Fruit fly (Drosophila melanogaster): Measurements from ENCODE around the gene CG15754.
A peak's percentile ranks its signal among the peaks of the same experiment; 100 is the strongest.

The CG15754 gene

DNA sequence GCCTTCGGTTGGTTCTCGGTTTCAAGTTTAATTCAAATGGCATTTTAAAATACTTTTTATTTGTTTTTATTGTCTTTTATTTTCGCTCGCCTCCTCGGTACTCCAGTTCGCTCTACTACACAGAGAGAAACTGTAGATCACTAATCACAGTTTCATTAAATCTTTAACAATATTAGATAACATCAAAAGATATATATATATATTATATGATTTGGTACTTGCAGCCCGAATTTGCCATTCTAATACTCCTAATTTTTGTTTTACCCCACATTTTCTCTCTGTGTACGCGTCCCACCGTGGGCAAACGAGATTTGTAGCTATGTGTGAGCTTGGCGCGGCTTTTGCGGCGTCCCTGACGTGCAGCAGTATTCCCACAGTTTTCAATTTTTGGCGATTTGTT is 1.9 kb downstream of the CG15754 start (continued):
- TF ChIP-seq CG6791 (GFP tag; IDR thresholded peaks at IDR 0.05; ENCODE audit: partially characterized antibody) (no peak), pho (GFP tag; optimal IDR thresholded peaks at IDR 0.05) (no peak), CG2875 (GFP tag; optimal IDR thresholded peaks at IDR 0.05) (no peak), oc (tag; optimal IDR thresholded peaks at IDR 0.05) (no peak), CG11695 (GFP tag; IDR thresholded peaks at IDR 0.05) (no peak), gem (tag; optimal IDR thresholded peaks at IDR 0.05) (peak; percentile 32), Xrp1 (GFP tag; IDR thresholded peaks at IDR 0.05) (no peak), zfh1 (GFP tag; IDR thresholded peaks at IDR 0.05) (no peak), D19A (tag; optimal IDR thresholded peaks at IDR 0.05) (no peak), Fer1 (GFP tag; optimal IDR thresholded peaks at IDR 0.05) (no peak), CG4424 (GFP tag; optimal IDR thresholded peaks at IDR 0.05) (no peak), H2.0 (GFP tag; IDR thresholded peaks at IDR 0.05) (no peak), CG31441 (GFP tag; IDR thresholded peaks at IDR 0.05) (no peak)

DNA sequence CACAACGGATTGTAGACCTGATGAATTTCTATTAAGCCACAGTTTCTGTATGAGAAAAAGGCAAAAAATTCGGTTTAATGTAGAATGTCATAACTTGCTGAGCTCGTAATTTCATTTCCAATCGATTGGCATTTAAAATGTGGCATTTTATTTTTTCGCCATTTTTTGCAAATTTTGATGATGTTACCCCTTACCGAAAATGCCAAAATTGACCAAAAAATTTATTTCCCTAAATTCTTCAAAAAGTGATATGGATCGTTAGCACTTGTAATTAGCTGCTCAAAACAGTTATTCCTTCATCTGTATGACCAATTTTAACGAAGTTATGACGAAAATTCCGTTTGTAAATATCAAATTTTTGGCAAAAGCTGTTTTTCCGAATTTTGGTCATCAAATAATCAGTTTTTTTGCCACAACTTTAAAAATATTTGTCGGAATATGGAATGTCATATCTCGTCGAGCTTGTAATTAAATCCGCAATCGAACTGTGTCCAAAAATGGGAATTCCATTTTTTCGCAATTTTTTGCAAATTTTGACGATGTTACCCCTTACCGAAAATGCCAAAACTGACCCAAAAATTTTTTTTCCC is 2.5 kb downstream of the CG15754 start, which contains the start of gene CG44428:
Gene CG44428, minus strand, starts transcription at position 51 of the 590 bp plus-strand sequence.
- TF ChIP-seq nmo (GFP tag; optimal IDR thresholded peaks at IDR 0.05) (no peak), gro (GFP tag; optimal IDR thresholded peaks at IDR 0.05) (no peak), Fer3 (tag; optimal IDR thresholded peaks at IDR 0.05) (no peak), dan (GFP tag; IDR thresholded peaks at IDR 0.05) (no peak), CG7786 (GFP tag; optimal IDR thresholded peaks at IDR 0.05) (no peak), CG17361 (GFP tag; IDR thresholded peaks at IDR 0.05) (no peak), Xrp1 (GFP tag; IDR thresholded peaks at IDR 0.05) (no peak), Ssrp (tag; optimal IDR thresholded peaks at IDR 0.05) (no peak), Dad (GFP tag; optimal IDR thresholded peaks at IDR 0.05) (no peak), Camta (GFP tag; optimal IDR thresholded peaks at IDR 0.05) (no peak), CG17612 (GFP tag; IDR thresholded peaks at IDR 0.05) (no peak), zfh1 (GFP tag; IDR thresholded peaks at IDR 0.05) (no peak)

DNA sequence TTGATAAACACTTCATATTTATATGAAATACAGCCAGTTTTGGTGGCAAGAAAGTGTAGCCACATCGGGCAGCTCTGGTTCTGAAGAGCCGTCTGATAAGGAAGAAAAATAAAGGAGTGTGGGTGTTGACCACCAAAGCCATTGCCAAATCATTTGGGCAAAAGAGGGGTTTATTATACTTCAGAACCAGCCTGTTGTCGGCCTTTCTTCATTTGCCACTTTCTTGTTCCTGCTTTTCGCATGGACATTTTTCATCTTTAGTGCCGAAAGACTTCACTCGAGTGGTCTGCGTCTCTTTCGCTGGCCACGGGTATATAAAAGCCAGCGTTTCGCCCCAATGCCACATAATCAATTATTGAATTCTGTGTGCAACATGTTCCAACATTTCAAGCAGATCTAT is 6.3 kb downstream of the CG15754 start, which contains the start of gene CG15756:
Gene CG15756, plus strand, starts transcription at position 301 of the 400 bp plus-strand sequence.
- TF ChIP-seq nom (GFP tag; optimal IDR thresholded peaks at IDR 0.05), result no peak
- no peak for TF ChIP-seq grn (GFP tag; optimal IDR thresholded peaks at IDR 0.05)
- TF ChIP-seq lilli (GFP tag; optimal IDR thresholded peaks at IDR 0.05), result no peak
- TF ChIP-seq CG4730 (GFP tag; IDR thresholded peaks at IDR 0.05), result no peak
- TF ChIP-seq ci (GFP tag; IDR thresholded peaks at IDR 0.05), result no peak
- TF ChIP-seq mirr (GFP tag; optimal IDR thresholded peaks at IDR 0.05), result no peak
- no peak for TF ChIP-seq en (GFP tag; optimal IDR thresholded peaks at IDR 0.05)

DNA sequence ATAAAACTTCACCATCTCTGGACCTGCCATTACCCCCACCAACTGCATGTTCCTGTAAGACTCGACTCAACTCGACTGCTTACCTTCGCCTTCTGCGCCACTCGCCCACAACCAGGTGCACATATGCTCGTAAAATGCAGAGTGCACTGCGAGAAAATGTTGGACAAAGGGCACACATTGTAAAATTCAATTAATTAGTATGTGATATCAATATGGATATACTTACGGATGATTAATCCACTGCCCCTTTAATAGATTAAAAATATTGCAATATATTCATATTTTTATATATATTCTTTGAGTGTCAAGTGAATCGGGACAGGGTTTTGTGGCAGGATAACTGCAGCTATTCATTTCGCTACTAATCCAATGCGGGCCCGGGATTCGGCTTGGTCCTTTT is 9.0 kb downstream of the CG15754 start:
- TF ChIP-seq Ravus (GFP tag; IDR thresholded peaks at IDR 0.05) (no peak), CG30431 (GFP tag; optimal IDR thresholded peaks at IDR 0.05) (no peak), so (GFP tag; IDR thresholded peaks at IDR 0.05) (no peak)

DNA sequence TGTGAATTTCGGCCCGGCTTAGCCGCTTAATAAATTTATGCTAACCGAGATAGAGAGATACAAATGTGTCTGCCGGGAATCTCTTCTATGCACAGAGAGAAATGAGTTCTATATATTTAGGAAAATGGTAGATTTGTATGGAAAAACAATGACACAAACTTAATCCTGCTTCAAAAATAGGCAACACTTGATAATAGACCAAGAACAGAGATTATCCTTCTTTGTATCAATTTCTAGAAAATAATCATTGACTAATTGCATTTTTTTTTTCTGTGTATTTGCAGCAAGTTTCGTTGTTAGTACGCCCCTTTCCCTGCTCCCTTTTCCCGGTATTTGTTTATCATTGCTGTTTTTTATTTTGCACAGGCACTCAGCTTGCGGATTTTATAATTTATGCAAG is 11.6 kb downstream of the CG15754 start:
- TF ChIP-seq CG18011 (GFP tag; optimal IDR thresholded peaks at IDR 0.05), result no peak
- TF ChIP-seq gem (tag; optimal IDR thresholded peaks at IDR 0.05), result peak; percentile 12
- TF ChIP-seq CG13123 (GFP tag; optimal IDR thresholded peaks at IDR 0.05), result no peak
- peak; percentile 20 for TF ChIP-seq Med (GFP tag)
- no peak for TF ChIP-seq jing (GFP tag; optimal IDR thresholded peaks at IDR 0.05)
- TF ChIP-seq row (GFP tag; IDR thresholded peaks at IDR 0.05), result 0 out of 3 replicates have a peak, but pooled peaks have one; percentile 6
- TF ChIP-seq CG34422 (GFP tag; IDR thresholded peaks at IDR 0.05), result no peak
- no peak for TF ChIP-seq Hr39 (optimal IDR thresholded peaks at IDR 0.05)
- no peak for TF ChIP-seq CG2120 (GFP tag; optimal IDR thresholded peaks at IDR 0.05)

Data from whole organism, embryonic.